Fruit fly (Drosophila melanogaster): Measurements from ENCODE around the gene Atg14.
A peak's percentile ranks its signal among the peaks of the same experiment; 100 is the strongest.

Gene Atg14

DNA sequence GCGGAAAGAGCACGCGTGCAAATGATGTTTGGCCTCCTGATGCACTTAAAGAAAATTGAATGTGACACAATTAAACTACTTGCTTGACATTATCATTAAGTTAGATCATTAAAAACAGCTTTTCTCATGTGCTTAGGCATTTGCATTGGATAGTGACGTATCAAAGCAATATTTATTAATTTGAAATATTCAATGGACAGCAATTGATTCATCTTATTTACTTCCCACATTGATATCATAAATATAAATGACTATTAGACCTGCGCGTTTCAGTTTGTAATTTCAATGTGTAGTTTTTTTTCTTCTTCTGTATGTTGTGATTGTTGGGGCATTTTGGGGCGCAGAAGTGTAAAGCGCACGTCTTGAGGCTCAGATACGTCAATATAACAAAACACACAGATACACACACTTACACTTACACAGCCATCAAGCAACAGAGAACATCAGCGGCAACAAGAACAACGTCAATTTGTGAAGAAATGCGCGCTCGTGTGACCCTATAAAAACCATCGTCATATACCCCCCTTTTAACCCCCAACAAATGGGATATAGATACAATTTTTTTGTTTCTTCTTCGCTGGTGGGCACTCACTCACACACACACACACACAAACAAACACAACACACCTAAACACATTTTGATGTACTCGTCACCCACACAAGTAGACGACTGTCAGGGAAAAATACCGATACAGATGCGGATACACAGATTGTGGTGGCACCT is 27.1 kb upstream of the Atg14 start:
- TF ChIP-seq esn (GFP tag; optimal IDR thresholded peaks at IDR 0.05) = peak; percentile 77
- peak; percentile 39 for TF ChIP-seq CG6792 (GFP tag; optimal IDR thresholded peaks at IDR 0.05)
- TF ChIP-seq CG15336 (GFP tag; IDR thresholded peaks at IDR 0.05) = peak; percentile 54
- peak; percentile 63 for TF ChIP-seq Hr4 (GFP tag; optimal IDR thresholded peaks at IDR 0.05)
- peak; percentile 31 for TF ChIP-seq CG6276 (GFP tag; optimal IDR thresholded peaks at IDR 0.05)
- peak; percentile 45 for TF ChIP-seq CG3032 (tag; optimal IDR thresholded peaks at IDR 0.05)
- peak; percentile 56 for TF ChIP-seq Ets96B (tag; optimal IDR thresholded peaks at IDR 0.05)
- peak; percentile 27 for TF ChIP-seq fd59A (GFP tag; optimal IDR thresholded peaks at IDR 0.05)
- no peak for TF ChIP-seq CG4318 (GFP tag; optimal IDR thresholded peaks at IDR 0.05)
- peak; percentile 43 for TF ChIP-seq CG8632 (GFP tag; optimal IDR thresholded peaks at IDR 0.05)
- TF ChIP-seq dsx (GFP tag; optimal IDR thresholded peaks at IDR 0.05; ENCODE audit: poor library complexity, severe bottlenecking) = peak; percentile 12
- peak; percentile 89 for TF ChIP-seq svp (GFP tag)
- TF ChIP-seq Eip93F (GFP tag; optimal IDR thresholded peaks at IDR 0.05) = no peak
- TF ChIP-seq topi (GFP tag; optimal IDR thresholded peaks at IDR 0.05) = peak; percentile 65
- TF ChIP-seq salr (GFP tag; optimal IDR thresholded peaks at IDR 0.05) = peak in 1 of 2 experiments; percentile 46
- no peak for TF ChIP-seq ss (GFP tag; optimal IDR thresholded peaks at IDR 0.05)
- TF ChIP-seq Smox (GFP tag; optimal IDR thresholded peaks at IDR 0.05) = peak; percentile 62
- peak; percentile 61 for TF ChIP-seq Sox14 (GFP tag; optimal IDR thresholded peaks at IDR 0.05)
- TF ChIP-seq CG34406 (GFP tag; optimal IDR thresholded peaks at IDR 0.05) = peak; percentile 58
- TF ChIP-seq CG6854 (GFP tag; optimal IDR thresholded peaks at IDR 0.05) = no peak
- TF ChIP-seq lz (GFP tag; optimal IDR thresholded peaks at IDR 0.05) = peak; percentile 64
- TF ChIP-seq Eip75B (GFP tag; optimal IDR thresholded peaks at IDR 0.05) = peak; percentile 52
- peak; percentile 59 for TF ChIP-seq CG10669 (GFP tag; optimal IDR thresholded peaks at IDR 0.05)
- TF ChIP-seq Eip78C (GFP tag) = peak; percentile 89
- peak; percentile 11 for TF ChIP-seq Sox15 (GFP tag; optimal IDR thresholded peaks at IDR 0.05)
- TF ChIP-seq Hr38 (GFP tag; optimal IDR thresholded peaks at IDR 0.05) = no peak
- TF ChIP-seq cyc (GFP tag; optimal IDR thresholded peaks at IDR 0.05) = peak; percentile 62
- peak; percentile 45 for TF ChIP-seq CG7368 (GFP tag; optimal IDR thresholded peaks at IDR 0.05)
- no peak for TF ChIP-seq Blimp-1 (GFP tag; optimal IDR thresholded peaks at IDR 0.05)
- TF ChIP-seq CG8119 (GFP tag; IDR thresholded peaks at IDR 0.05) = peak; percentile 29; the same call in 2 of the 3 replicates
- peak; percentile 66 for TF ChIP-seq CG32006 (GFP tag; optimal IDR thresholded peaks at IDR 0.05)
- TF ChIP-seq CG11902 (GFP tag; optimal IDR thresholded peaks at IDR 0.05) = peak; percentile 20
- no peak; the same call in 1 of the 2 replicates for TF ChIP-seq Gug (GFP tag; IDR thresholded peaks at IDR 0.05)
- TF ChIP-seq acj6 (GFP tag; optimal IDR thresholded peaks at IDR 0.05) = peak; percentile 63
- TF ChIP-seq pdm3 (GFP tag; optimal IDR thresholded peaks at IDR 0.05) = peak; percentile 67
- TF ChIP-seq achi (GFP tag; optimal IDR thresholded peaks at IDR 0.05) = peak; percentile 59
- no peak for TF ChIP-seq fkh (GFP tag; optimal IDR thresholded peaks at IDR 0.05)
- TF ChIP-seq CG9139 (GFP tag; optimal IDR thresholded peaks at IDR 0.05) = no peak
- peak; percentile 65 for TF ChIP-seq Sox102F (GFP tag; optimal IDR thresholded peaks at IDR 0.05)
- TF ChIP-seq CG11294 (GFP tag; IDR thresholded peaks at IDR 0.05) = peak; percentile 9; the same call in 1 of the 2 replicates
- peak; percentile 23 for TF ChIP-seq spab (GFP tag; optimal IDR thresholded peaks at IDR 0.05)
- TF ChIP-seq fd85E (GFP tag; optimal IDR thresholded peaks at IDR 0.05) = no peak
- peak; percentile 49 for TF ChIP-seq CG31627 (GFP tag; optimal IDR thresholded peaks at IDR 0.05)
- peak; percentile 51 for TF ChIP-seq OdsH (GFP tag; optimal IDR thresholded peaks at IDR 0.05)
- TF ChIP-seq CG8319 (GFP tag; optimal IDR thresholded peaks at IDR 0.05) = peak; percentile 16
- peak; percentile 32 for TF ChIP-seq Ets21C (GFP tag; optimal IDR thresholded peaks at IDR 0.05)
- TF ChIP-seq Hr39 (GFP tag; optimal IDR thresholded peaks at IDR 0.05) = peak; percentile 67
- 0 out of 3 replicates have a peak, but pooled peaks have one; percentile 24 for TF ChIP-seq CG6163 (GFP tag; IDR thresholded peaks at IDR 0.05)
- TF ChIP-seq vri (GFP tag; optimal IDR thresholded peaks at IDR 0.05) = peak; percentile 29
- peak; percentile 42 for TF ChIP-seq Lpt (GFP tag; optimal IDR thresholded peaks at IDR 0.05)
- no peak for TF ChIP-seq dac (GFP tag; optimal IDR thresholded peaks at IDR 0.05)

All from whole organism, prepupa.